Worm (Caenorhabditis elegans) whole organism, late embryonic: ENCODE results near the gene decr-1.3.

Source experiments
- C38D4.7 ChIP-seq: fragments of 200-800 bp; sonication (Bioruptor generic); optimal IDR thresholded peaks from 2 replicates; lab custom pipeline; 2018; ENCODE audit warnings: mild to moderate bottlenecking, missing genetic modification characterization, moderate library complexity, missing compliant biosample characterization
- Y22D7AL.16 ChIP-seq: sonication (generic microtip); optimal IDR thresholded peaks from 2 replicates; lab custom pipeline; 2016; ENCODE audit warnings: missing genetic modification characterization, missing compliant biosample characterization
- ceh-14 ChIP-seq: sonication (generic microtip); optimal IDR thresholded peaks from 2 replicates; lab custom pipeline; 2016; ENCODE audit warnings: missing genotype, missing genetic modification characterization, missing compliant biosample characterization
- ceh-19 ChIP-seq: fragments of 200-800 bp; sonication (Bioruptor generic); optimal IDR thresholded peaks from 2 replicates; lab custom pipeline; 2018; ENCODE audit warnings: mild to moderate bottlenecking, missing genetic modification characterization, missing compliant biosample characterization
- ceh-22 ChIP-seq: sonication (generic microtip); optimal IDR thresholded peaks from 2 replicates; lab custom pipeline; 2017; ENCODE audit warnings: missing biosample characterization, missing genetic modification characterization
- ceh-30 ChIP-seq: fragments of 150-350 bp; optimal IDR thresholded peaks from 2 replicates; lab custom pipeline; 2014; ENCODE audit warnings: missing biosample characterization, missing genetic modification characterization
- ceh-31 ChIP-seq: sonication (generic microtip); optimal IDR thresholded peaks from 2 replicates; lab custom pipeline; 2016; ENCODE audit warnings: missing genetic modification characterization, missing compliant biosample characterization
- ceh-34 ChIP-seq: sonication (generic microtip); optimal IDR thresholded peaks from 2 replicates; lab custom pipeline; 2016; ENCODE audit warnings: mild to moderate bottlenecking, missing genetic modification characterization, missing compliant biosample characterization
- ceh-48 ChIP-seq: sonication (generic microtip); optimal IDR thresholded peaks from 2 replicates; lab custom pipeline; 2016; ENCODE audit warnings: missing genetic modification characterization, inconsistent platforms, missing compliant biosample characterization
- ceh-9 ChIP-seq: sonication (generic microtip); optimal IDR thresholded peaks from 2 replicates; lab custom pipeline; 2016; ENCODE audit warnings: mild to moderate bottlenecking, missing genetic modification characterization, inconsistent platforms, missing compliant biosample characterization
- che-1 ChIP-seq: sonication (generic microtip); optimal IDR thresholded peaks from 2 replicates; lab custom pipeline; 2016; ENCODE audit warnings: mild to moderate bottlenecking, missing genetic modification characterization, missing compliant biosample characterization
- dve-1 ChIP-seq: sonication (generic microtip); optimal IDR thresholded peaks from 2 replicates; lab custom pipeline; 2017; ENCODE audit warnings: antibody characterized with exemption, mild to moderate bottlenecking, missing genetic modification characterization, missing compliant biosample characterization
- elt-2 ChIP-seq: sonication (generic microtip); optimal IDR thresholded peaks from 2 replicates; lab custom pipeline; 2016; ENCODE audit warnings: missing genetic modification reagents, missing genetic modification characterization, missing compliant biosample characterization
- elt-4 ChIP-seq: sonication (generic microtip); optimal IDR thresholded peaks from 2 replicates; lab custom pipeline; 2016; ENCODE audit warnings: missing genetic modification characterization, missing compliant biosample characterization
- eyg-1 ChIP-seq: sonication (generic microtip); optimal IDR thresholded peaks from 2 replicates; lab custom pipeline; 2016; ENCODE audit warnings: missing genotype, missing genetic modification characterization, missing compliant biosample characterization
- fax-1 ChIP-seq: sonication (generic microtip); optimal IDR thresholded peaks from 2 replicates; lab custom pipeline; 2016; ENCODE audit warnings: missing genotype, missing genetic modification characterization, missing compliant biosample characterization
- fkh-10 ChIP-seq: fragments of 150-350 bp; optimal IDR thresholded peaks from 2 replicates; lab custom pipeline; 2014; ENCODE audit warnings: missing biosample characterization, missing genetic modification reagents, missing genetic modification characterization
- fkh-6 ChIP-seq: sonication (generic microtip); optimal IDR thresholded peaks from 2 replicates; lab custom pipeline; 2016; ENCODE audit warnings: missing genetic modification characterization, missing compliant biosample characterization
- hlh-13 ChIP-seq: fragments of 200-800 bp; sonication (Bioruptor generic); optimal IDR thresholded peaks from 2 replicates; lab custom pipeline; 2018; ENCODE audit warnings: mild to moderate bottlenecking, missing genetic modification characterization, missing compliant biosample characterization
- hlh-15 ChIP-seq: sonication (generic microtip); optimal IDR thresholded peaks from 2 replicates; lab custom pipeline; 2016; ENCODE audit warnings: missing genetic modification characterization, missing compliant biosample characterization
- hlh-30 ChIP-seq: sonication (generic microtip); optimal IDR thresholded peaks from 2 replicates; lab custom pipeline; 2017; ENCODE audit warnings: antibody characterized with exemption, missing genetic modification characterization, missing compliant biosample characterization; ENCODE audit not compliant: insufficient read depth
- lim-6 ChIP-seq: sonication (generic microtip); optimal IDR thresholded peaks from 2 replicates; lab custom pipeline; 2016; ENCODE audit warnings: missing genetic modification characterization, missing compliant biosample characterization
- lin-11 ChIP-seq: fragments of 200-800 bp; sonication (Bioruptor generic); optimal IDR thresholded peaks from 2 replicates; lab custom pipeline; 2018; ENCODE audit warnings: mild to moderate bottlenecking, missing genetic modification characterization, missing compliant biosample characterization
- madf-2 ChIP-seq: sonication (generic microtip); optimal IDR thresholded peaks from 2 replicates; lab custom pipeline; 2017; ENCODE audit warnings: missing genetic modification characterization, missing compliant biosample characterization
- nfya-1 ChIP-seq: sonication (generic microtip); optimal IDR thresholded peaks from 2 replicates; lab custom pipeline; 2017; ENCODE audit warnings: missing genetic modification characterization, mild to moderate bottlenecking, missing compliant biosample characterization, antibody characterized with exemption, moderate library complexity
- nhr-232 ChIP-seq: sonication (generic microtip); optimal IDR thresholded peaks from 2 replicates; lab custom pipeline; 2016; ENCODE audit warnings: missing genetic modification characterization, missing compliant biosample characterization
- npax-4 ChIP-seq: sonication (generic microtip); optimal IDR thresholded peaks from 2 replicates; lab custom pipeline; 2016; ENCODE audit warnings: missing genetic modification characterization, missing compliant biosample characterization
- pat-9 ChIP-seq: fragments of 200-800 bp; sonication (Bioruptor generic); optimal IDR thresholded peaks from 2 replicates; lab custom pipeline; 2018; ENCODE audit warnings: mild to moderate bottlenecking, missing genetic modification characterization, moderate library complexity, missing compliant biosample characterization
- pha-4 ChIP-seq: fragments of 150-350 bp; optimal IDR thresholded peaks from 2 replicates; lab custom pipeline; 2018; ENCODE audit warnings: missing biosample characterization, missing genetic modification reagents, missing genetic modification characterization
- pros-1 ChIP-seq: fragments of 150-350 bp; optimal IDR thresholded peaks from 2 replicates; lab custom pipeline; 2014; ENCODE audit warnings: missing biosample characterization, missing genetic modification reagents, missing genetic modification characterization
- syd-9 ChIP-seq: sonication (generic microtip); optimal IDR thresholded peaks from 2 replicates; lab custom pipeline; 2016; ENCODE audit warnings: mild to moderate bottlenecking, missing genetic modification characterization, moderate library complexity, missing compliant biosample characterization
- tbx-7 ChIP-seq: sonication (generic microtip); optimal IDR thresholded peaks from 2 replicates; lab custom pipeline; 2016; ENCODE audit warnings: missing genotype, missing genetic modification characterization, missing compliant biosample characterization
- ttx-3 ChIP-seq: sonication (generic microtip); optimal IDR thresholded peaks from 2 replicates; lab custom pipeline; 2016; ENCODE audit warnings: missing genetic modification reagents, missing genetic modification characterization, missing compliant biosample characterization
- unc-42 ChIP-seq: sonication (generic microtip); optimal IDR thresholded peaks from 2 replicates; lab custom pipeline; 2016; ENCODE audit warnings: missing genotype, missing genetic modification characterization, missing compliant biosample characterization
- unc-55 ChIP-seq: sonication (generic microtip); optimal IDR thresholded peaks from 2 replicates; lab custom pipeline; 2017; ENCODE audit warnings: missing biosample characterization, missing genetic modification reagents, missing genetic modification characterization
- unc-86 ChIP-seq: sonication (generic microtip); optimal IDR thresholded peaks from 2 replicates; lab custom pipeline; 2016; ENCODE audit warnings: missing genetic modification characterization, missing compliant biosample characterization
- zip-5 ChIP-seq: sonication (generic microtip); optimal IDR thresholded peaks from 2 replicates; lab custom pipeline; 2016; ENCODE audit warnings: missing genetic modification characterization, missing compliant biosample characterization
- ztf-16 ChIP-seq: sonication (generic microtip); optimal IDR thresholded peaks from 2 replicates; lab custom pipeline; 2017; ENCODE audit warnings: missing genetic modification characterization, missing compliant biosample characterization

Gene decr-1.3

DNA sequence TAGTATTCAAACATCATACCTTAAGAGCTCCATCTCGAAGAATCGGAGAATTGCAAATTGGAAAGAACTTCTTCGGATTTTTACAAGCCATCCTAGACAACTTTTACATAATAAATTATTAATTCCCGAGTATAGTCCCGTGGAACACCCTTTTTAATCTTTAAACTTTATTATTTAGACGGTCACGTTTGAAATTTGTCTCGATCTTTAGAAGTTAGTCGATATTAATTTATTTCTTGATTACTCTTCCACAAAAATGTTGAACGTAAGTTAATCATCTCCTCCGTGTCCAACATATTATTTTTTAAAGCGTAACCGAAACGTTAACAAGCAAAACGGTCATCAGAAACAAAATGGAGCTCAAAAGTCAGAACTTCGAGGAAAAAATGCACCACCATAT lies at the start of gene decr-1.3, which contains the start of gene T05C12.1:
decr-1.3 (minus strand) TSS at position 101 of the 400 bp plus-strand sequence.
T05C12.1 (plus strand) TSS at position 232 of the 400 bp plus-strand sequence.
- no peak for TF ChIP-seq dve-1
- TF ChIP-seq pros-1 (tag; lab: Kevin White, UChicago): no peak
- no peak for TF ChIP-seq zip-5 (tag; lab: Kevin White, UChicago)
- TF ChIP-seq ceh-34 (tag; lab: Kevin White, UChicago): no peak
- no peak for TF ChIP-seq pat-9
- TF ChIP-seq hlh-15 (tag; lab: Kevin White, UChicago): no peak
- TF ChIP-seq che-1: no peak
- TF ChIP-seq fax-1: no peak
- no peak for TF ChIP-seq ceh-14
- TF ChIP-seq eyg-1: no peak
- TF ChIP-seq ceh-19 (GFP tag; lab: Kevin White, UChicago): no peak

DNA sequence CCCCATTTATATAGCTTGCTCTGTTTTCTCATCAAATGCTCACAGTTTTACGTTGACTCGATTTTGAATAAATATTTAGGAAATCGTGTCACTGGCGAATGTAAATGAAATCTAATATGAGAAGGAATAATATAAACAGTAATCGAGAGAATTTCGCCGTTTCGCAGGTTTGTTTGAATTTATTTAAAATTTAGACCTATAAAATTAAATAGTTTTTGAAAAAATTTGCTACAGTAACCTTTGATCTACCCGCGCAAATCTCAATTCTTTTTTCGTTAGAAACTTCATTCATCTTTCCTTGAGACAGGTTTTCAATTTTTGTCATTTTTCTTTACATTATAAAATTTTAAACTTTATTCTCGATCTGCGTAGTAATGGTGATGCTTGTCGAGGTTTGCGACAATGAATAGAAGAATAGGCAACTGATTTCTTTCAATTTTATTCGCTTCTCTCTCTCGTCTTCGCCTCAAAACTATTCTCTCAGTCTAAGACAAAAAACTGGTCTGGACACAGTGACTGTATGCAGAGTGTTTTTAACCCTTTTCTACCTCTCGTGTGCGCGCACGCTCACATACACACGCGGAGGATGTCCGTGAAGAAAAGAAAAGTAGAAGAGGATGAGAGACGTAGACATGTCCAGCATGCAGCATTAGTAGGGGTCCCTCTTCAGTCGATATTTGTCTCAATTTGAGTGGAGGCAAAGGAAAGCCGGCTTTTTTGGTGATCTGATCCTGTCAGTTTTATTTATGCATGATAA lies 49.1 kb upstream of the decr-1.3 start, which contains the start of gene dab-1:
dab-1 (plus strand) TSS at position 78 of the 757 bp plus-strand sequence.
- TF ChIP-seq lim-6 (tag; lab: Kevin White, UChicago): no peak
- peak; percentile 37 for TF ChIP-seq ceh-19 (GFP tag; lab: Kevin White, UChicago)
- TF ChIP-seq fkh-6: no peak
- no peak for TF ChIP-seq tbx-7
- peak; percentile 6 for TF ChIP-seq ceh-31 (tag; lab: Kevin White, UChicago)
- peak; percentile 30 for TF ChIP-seq unc-55 (GFP tag; lab: Kevin White, UChicago)
- no peak for TF ChIP-seq hlh-13 (GFP tag; lab: Kevin White, UChicago)
- TF ChIP-seq hlh-30 (tag; lab: Kevin White, UChicago): peak; percentile 49
- no peak for TF ChIP-seq pha-4 (tag; lab: Kevin White, UChicago)
- peak; percentile 3 for TF ChIP-seq elt-2 (tag; lab: Kevin White, UChicago)
- no peak for TF ChIP-seq ceh-48 (tag; lab: Kevin White, UChicago)
- peak; percentile 32 for TF ChIP-seq nfya-1 (tag; lab: Kevin White, UChicago)

DNA sequence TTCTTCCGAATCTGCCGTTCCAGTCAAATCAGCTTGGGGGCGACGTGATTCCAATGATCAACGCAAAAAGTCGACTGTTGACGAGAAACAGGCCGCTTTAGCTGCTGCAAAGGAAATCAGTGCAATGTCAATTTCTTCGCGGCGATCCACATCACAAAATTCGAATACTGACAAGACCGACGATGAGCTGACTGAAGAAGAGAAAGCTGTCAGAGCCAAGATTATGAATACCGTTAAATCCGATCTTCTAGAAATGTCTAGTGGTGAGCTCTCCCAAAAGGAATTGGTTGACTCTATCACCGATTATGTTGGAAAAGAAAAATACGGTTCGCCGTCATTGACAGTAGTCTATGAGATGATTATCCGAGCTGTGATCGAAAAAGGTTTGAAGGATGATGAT lies 46.9 kb upstream of the decr-1.3 start:
- no peak for TF ChIP-seq pat-9
- no peak for TF ChIP-seq madf-2
- no peak for TF ChIP-seq ceh-19 (GFP tag; lab: Kevin White, UChicago)
- no peak for TF ChIP-seq hlh-13 (GFP tag; lab: Kevin White, UChicago)
- no peak for TF ChIP-seq ceh-22
- TF ChIP-seq ttx-3: no peak
- TF ChIP-seq ceh-31 (tag; lab: Kevin White, UChicago): no peak
- no peak for TF ChIP-seq ceh-48 (tag; lab: Kevin White, UChicago)
- TF ChIP-seq ceh-30 (tag; lab: Kevin White, UChicago): no peak
- TF ChIP-seq syd-9: no peak
- TF ChIP-seq nhr-232 (tag; lab: Kevin White, UChicago): no peak
- TF ChIP-seq unc-86 (tag; lab: Kevin White, UChicago): no peak
- TF ChIP-seq elt-4: no peak
- TF ChIP-seq lin-11 (tag; lab: Kevin White, UChicago): no peak
- TF ChIP-seq C38D4.7: no peak
- TF ChIP-seq fkh-6: no peak
- TF ChIP-seq unc-42 (tag; lab: Kevin White, UChicago): no peak
- no peak for TF ChIP-seq npax-4 (tag; lab: Kevin White, UChicago)
- no peak for TF ChIP-seq ceh-9 (tag; lab: Kevin White, UChicago)

DNA sequence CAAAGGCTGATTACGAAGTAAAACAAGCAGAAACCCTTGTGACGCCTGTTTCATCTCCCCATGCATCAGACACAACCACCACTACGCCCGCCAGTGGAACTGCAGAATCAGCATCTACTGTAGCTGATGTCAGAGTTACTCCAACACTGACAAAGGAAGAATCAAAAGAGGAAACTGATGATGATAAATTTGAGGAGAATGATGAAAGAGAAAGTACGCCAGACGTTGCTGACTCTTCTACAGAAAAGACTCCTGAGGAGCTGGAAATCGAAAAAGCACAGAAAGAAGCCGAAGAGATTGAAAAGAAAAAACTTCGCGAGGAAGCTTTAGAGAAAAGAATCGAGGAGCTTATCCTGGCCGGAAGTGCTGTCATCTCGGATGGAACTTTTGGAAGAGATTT lies 44.9 kb upstream of the decr-1.3 start:
- TF ChIP-seq Y22D7AL.16 (tag; lab: Kevin White, UChicago) (no peak), unc-42 (tag; lab: Kevin White, UChicago) (no peak), zip-5 (tag; lab: Kevin White, UChicago) (no peak), ztf-16 (no peak), ceh-19 (GFP tag; lab: Kevin White, UChicago) (no peak), ttx-3 (no peak), pha-4 (tag; lab: Kevin White, UChicago) (no peak), fkh-10 (GFP tag; lab: Kevin White, UChicago) (no peak)
- TF ChIP-seq, all 69 proteins: peak for 0
